Worm (Caenorhabditis elegans) whole organism, young adult: ENCODE data around the gene AC3.12.
A peak's percentile ranks its signal among the peaks of the same experiment; 100 is the strongest.

ENCODE experiments used
- B0261.1 ChIP-seq: sonication (generic microtip); optimal IDR thresholded peaks from 2 replicates; lab custom pipeline; 2016; ENCODE audit warnings: mild to moderate bottlenecking, missing genetic modification characterization, moderate library complexity, missing compliant biosample characterization
- C06A6.2 ChIP-seq: fragments of 200-800 bp; sonication (Bioruptor generic); conservative IDR thresholded peaks from 2 replicates; pipeline ENCODE4 v1.3.6; 2022; ENCODE audit warnings: missing genetic modification characterization, missing compliant biosample characterization
- D2030.7 ChIP-seq: fragments of 200-800 bp; sonication (Bioruptor generic); IDR thresholded peaks from 2 replicates; pipeline ENCODE4 v1.3.6; 2022; ENCODE audit warnings: missing genetic modification reagents, missing genetic modification characterization, missing compliant biosample characterization
- F22D6.2 ChIP-seq: sonication (generic microtip); optimal IDR thresholded peaks from 2 replicates; lab custom pipeline; 2016; ENCODE audit warnings: mild to moderate bottlenecking, missing genetic modification characterization, missing compliant biosample characterization
- F23B12.7 ChIP-seq: sonication (generic microtip); optimal IDR thresholded peaks from 2 replicates; lab custom pipeline; 2017; ENCODE audit warnings: missing genetic modification characterization, mild to moderate bottlenecking, missing compliant biosample characterization, antibody characterized with exemption, moderate library complexity; ENCODE audit not compliant: insufficient read depth
- F37B4.10 ChIP-seq: fragments of 200-800 bp; sonication (Bioruptor generic); IDR thresholded peaks from 2 replicates; pipeline ENCODE4 v1.3.6; 2022; ENCODE audit warnings: missing genetic modification characterization, missing compliant biosample characterization
- F39B2.1 ChIP-seq: fragments of 200-800 bp; sonication (Bioruptor generic); IDR thresholded peaks from 2 replicates; pipeline ENCODE4 v1.3.6; 2022; ENCODE audit warnings: missing genetic modification reagents, missing genetic modification characterization, missing compliant biosample characterization
- F57C9.4 ChIP-seq: sonication (generic microtip); optimal IDR thresholded peaks from 2 replicates; lab custom pipeline; 2017; ENCODE audit warnings: mild to moderate bottlenecking, missing genetic modification characterization, missing compliant biosample characterization
- K12H6.12 ChIP-seq: fragments of 200-800 bp; sonication (Bioruptor generic); optimal IDR thresholded peaks from 2 replicates; lab custom pipeline; 2018; ENCODE audit warnings: mild to moderate bottlenecking, missing genetic modification characterization, missing compliant biosample characterization
- T26A5.8 ChIP-seq: sonication (generic microtip); optimal IDR thresholded peaks from 2 replicates; lab custom pipeline; 2016; ENCODE audit warnings: missing genetic modification characterization, missing compliant biosample characterization
- Y53G8AR.9 ChIP-seq: fragments of 200-800 bp; sonication (Bioruptor generic); conservative IDR thresholded peaks from 2 replicates; pipeline ENCODE4 v1.3.6; 2022; ENCODE audit warnings: missing genetic modification reagents, missing genetic modification characterization, missing compliant biosample characterization
- Y79H2A.3 ChIP-seq: fragments of 200-800 bp; sonication (Bioruptor generic); conservative IDR thresholded peaks from 2 replicates; pipeline ENCODE4 v1.3.6; 2022; ENCODE audit warnings: missing genetic modification reagents, missing genetic modification characterization, missing compliant biosample characterization
- Y95B8A.8 ChIP-seq: fragments of 200-800 bp; sonication (Bioruptor generic); IDR thresholded peaks from 2 replicates; pipeline ENCODE4 v1.3.6; 2022; ENCODE audit warnings: missing genetic modification reagents, missing genetic modification characterization, missing compliant biosample characterization
- akir-1 ChIP-seq: fragments of 200-800 bp; sonication (Bioruptor generic); optimal IDR thresholded peaks from 2 replicates; lab custom pipeline; 2018; ENCODE audit warnings: mild to moderate bottlenecking, missing genetic modification characterization, moderate library complexity, missing compliant biosample characterization
- ama-1 ChIP-seq, 3 experiments: fragments of 150-350 bp in 1 of 3; sonication (generic microtip) in 2 of 3; optimal IDR thresholded peaks; 2 replicates each; lab custom pipeline; 2014 to 2018; ENCODE audit warnings: missing biosample characterization in 2 of 3, missing genetic modification characterization in 2 of 3, missing genetic modification reagents in 2 of 3
- aptf-2 ChIP-seq: fragments of 200-800 bp; sonication (Bioruptor generic); conservative IDR thresholded peaks from 2 replicates; pipeline ENCODE4 v1.3.6; 2022; ENCODE audit warnings: missing genetic modification reagents, missing genetic modification characterization, missing compliant biosample characterization
- atf-7 ChIP-seq: sonication (generic microtip); optimal IDR thresholded peaks from 2 replicates; lab custom pipeline; 2017; ENCODE audit warnings: mild to moderate bottlenecking, missing genetic modification characterization, missing compliant biosample characterization
- athp-1 ChIP-seq: sonication (generic microtip); optimal IDR thresholded peaks from 2 replicates; lab custom pipeline; 2017; ENCODE audit warnings: mild to moderate bottlenecking, missing genetic modification characterization, missing compliant biosample characterization
- attf-5 ChIP-seq: fragments of 200-800 bp; sonication (Bioruptor generic); optimal IDR thresholded peaks from 2 replicates; lab custom pipeline; 2018; ENCODE audit warnings: mild to moderate bottlenecking, missing genetic modification characterization, missing compliant biosample characterization
- attf-6 ChIP-seq: fragments of 200-800 bp; sonication (Bioruptor generic); IDR thresholded peaks from 2 replicates; pipeline ENCODE4 v1.3.6; 2022; ENCODE audit warnings: missing genetic modification reagents, missing genetic modification characterization, missing compliant biosample characterization
- ceh-100 ChIP-seq: fragments of 200-800 bp; sonication (Bioruptor generic); IDR thresholded peaks from 2 replicates; pipeline ENCODE4 v1.3.6; 2022; ENCODE audit warnings: missing genetic modification reagents, missing genetic modification characterization, missing compliant biosample characterization
- ceh-40 ChIP-seq: fragments of 200-800 bp; sonication (Bioruptor generic); IDR thresholded peaks from 2 replicates; pipeline ENCODE4 v1.3.6; 2022; ENCODE audit warnings: missing genetic modification characterization, missing compliant biosample characterization
- ceh-58 ChIP-seq: fragments of 200-800 bp; sonication (Bioruptor generic); IDR thresholded peaks from 2 replicates; pipeline ENCODE4 v1.3.6; 2022; ENCODE audit warnings: missing genetic modification characterization, missing compliant biosample characterization
- chd-7 ChIP-seq: sonication (generic microtip); optimal IDR thresholded peaks from 2 replicates; lab custom pipeline; 2016; ENCODE audit warnings: mild to moderate bottlenecking, missing genetic modification characterization, moderate library complexity, missing compliant biosample characterization
- efl-1 ChIP-seq: fragments of 150-350 bp; optimal IDR thresholded peaks from 2 replicates; lab custom pipeline; 2014; ENCODE audit warnings: missing biosample characterization, missing genetic modification reagents, missing genetic modification characterization
- egrh-3 ChIP-seq: fragments of 200-800 bp; sonication (Bioruptor generic); IDR thresholded peaks from 2 replicates; pipeline ENCODE4 v1.3.6; 2022; ENCODE audit warnings: missing genetic modification reagents, missing genetic modification characterization, missing compliant biosample characterization
- hlh-26 ChIP-seq: fragments of 200-800 bp; sonication (Bioruptor generic); conservative IDR thresholded peaks from 2 replicates; pipeline ENCODE4 v1.3.6; 2022; ENCODE audit warnings: missing genetic modification reagents, missing genetic modification characterization, missing compliant biosample characterization
- hmg-20 ChIP-seq: fragments of 200-800 bp; sonication (Bioruptor generic); IDR thresholded peaks from 2 replicates; pipeline ENCODE4 v1.3.6; 2022; ENCODE audit warnings: missing genetic modification reagents, missing genetic modification characterization, missing compliant biosample characterization
- lag-1 ChIP-seq: fragments of 200-800 bp; sonication (Bioruptor generic); IDR thresholded peaks from 2 replicates; pipeline ENCODE4 v1.3.6; 2022; ENCODE audit warnings: missing genetic modification reagents, missing genetic modification characterization, missing compliant biosample characterization
- let-526 ChIP-seq: fragments of 200-800 bp; sonication (Bioruptor generic); IDR thresholded peaks from 2 replicates; pipeline ENCODE4 v1.3.6; 2022; ENCODE audit warnings: missing genetic modification reagents, missing genetic modification characterization, missing compliant biosample characterization
- lin-54 ChIP-seq: fragments of 200-800 bp; sonication (Bioruptor generic); optimal IDR thresholded peaks from 2 replicates; lab custom pipeline; 2018; ENCODE audit warnings: mild to moderate bottlenecking, missing genetic modification characterization, missing compliant biosample characterization
- madf-8 ChIP-seq: fragments of 200-800 bp; sonication (Bioruptor generic); conservative IDR thresholded peaks from 2 replicates; pipeline ENCODE4 v1.3.6; 2022; ENCODE audit warnings: missing genetic modification reagents, missing genetic modification characterization, missing compliant biosample characterization
- nfya-1 ChIP-seq: sonication (generic microtip); optimal IDR thresholded peaks from 2 replicates; lab custom pipeline; 2017; ENCODE audit warnings: antibody characterized with exemption, missing compliant biosample characterization, missing genetic modification characterization, borderline replicate concordance; ENCODE audit not compliant: insufficient read depth
- nhr-27 ChIP-seq: fragments of 200-800 bp; sonication (Bioruptor generic); optimal IDR thresholded peaks from 2 replicates; lab custom pipeline; 2018; ENCODE audit warnings: mild to moderate bottlenecking, missing genetic modification characterization, moderate library complexity, missing compliant biosample characterization
- nhr-90 ChIP-seq: sonication (generic microtip); optimal IDR thresholded peaks from 2 replicates; lab custom pipeline; 2016; ENCODE audit warnings: missing genotype, mild to moderate bottlenecking, missing genetic modification characterization, missing compliant biosample characterization
- pbrm-1 ChIP-seq: fragments of 200-800 bp; sonication (Bioruptor generic); IDR thresholded peaks from 2 replicates; pipeline ENCODE4 v1.3.6; 2022; ENCODE audit warnings: missing genetic modification reagents, missing genetic modification characterization, missing compliant biosample characterization
- rcor-1 ChIP-seq: fragments of 200-800 bp; sonication (Bioruptor generic); IDR thresholded peaks from 2 replicates; pipeline ENCODE4 v1.3.6; 2022; ENCODE audit warnings: missing genetic modification reagents, missing genetic modification characterization, missing compliant biosample characterization
- rec-8 ChIP-seq, 2 experiments: sonication (generic microtip); optimal IDR thresholded peaks; 2 replicates each; lab custom pipeline; 2016; ENCODE audit warnings: mild to moderate bottlenecking in 2 of 2, missing genetic modification characterization in 2 of 2, missing genetic modification reagents in 2 of 2, missing genotype in 2 of 2, missing biosample characterization in 1 of 2, missing compliant biosample characterization in 1 of 2, moderate library complexity in 1 of 2
- sptf-2 ChIP-seq: fragments of 200-800 bp; sonication (Bioruptor generic); optimal IDR thresholded peaks from 2 replicates; lab custom pipeline; 2018; ENCODE audit warnings: mild to moderate bottlenecking, missing genetic modification characterization, missing compliant biosample characterization
- zim-3 ChIP-seq: sonication (generic microtip); optimal IDR thresholded peaks from 2 replicates; lab custom pipeline; 2017; ENCODE audit warnings: mild to moderate bottlenecking, missing genetic modification characterization, moderate library complexity, missing compliant biosample characterization
- ztf-18 ChIP-seq: sonication (generic microtip); optimal IDR thresholded peaks from 2 replicates; lab custom pipeline; 2016; ENCODE audit warnings: missing genotype, mild to moderate bottlenecking, missing genetic modification characterization, missing compliant biosample characterization
- ztf-3 ChIP-seq: fragments of 200-800 bp; sonication (Bioruptor generic); optimal IDR thresholded peaks from 2 replicates; lab custom pipeline; 2018; ENCODE audit warnings: mild to moderate bottlenecking, missing genetic modification characterization, missing compliant biosample characterization

The AC3.12 gene

ce11 chrV:10421802-10422201, 42.6 kb upstream of the AC3.12 start, which contains the start of gene col-13:
TSS of gene col-13 (minus strand) at chrV:10421902.
- TF ChIP-seq hmg-20 (GFP tag; lab: Robert Waterston, UW), result no peak
- TF ChIP-seq F23B12.7 (tag; lab: Kevin White, UChicago), result no peak
- no peak for TF ChIP-seq F57C9.4
- TF ChIP-seq attf-6 (GFP tag; lab: Robert Waterston, UW), result no peak
- TF ChIP-seq ceh-100 (GFP tag; lab: Robert Waterston, UW), result no peak
- TF ChIP-seq F22D6.2, result no peak
- TF ChIP-seq Y95B8A.8 (GFP tag; lab: Robert Waterston, UW), result no peak
- no peak for TF ChIP-seq nhr-27 (tag; lab: Kevin White, UChicago)
- TF ChIP-seq sptf-2, result no peak
- no peak for TF ChIP-seq F39B2.1 (GFP tag; lab: Robert Waterston, UW)
- TF ChIP-seq nhr-90 (tag; lab: Kevin White, UChicago), result no peak
- no peak for TF ChIP-seq Y79H2A.3 (GFP tag; lab: Robert Waterston, UW)
- TF ChIP-seq T26A5.8 (tag; lab: Kevin White, UChicago), result no peak
- TF ChIP-seq efl-1 (GFP tag; lab: Kevin White, UChicago), result no peak
- TF ChIP-seq ceh-58 (GFP tag; lab: Robert Waterston, UW), result no peak
- no peak for TF ChIP-seq athp-1 (tag; lab: Kevin White, UChicago)
- no peak for TF ChIP-seq attf-5 (GFP tag; lab: Kevin White, UChicago)
- TF ChIP-seq madf-8 (GFP tag; lab: Robert Waterston, UW), result no peak
- no peak for TF ChIP-seq F37B4.10 (GFP tag; lab: Robert Waterston, UW)
- no peak for TF ChIP-seq B0261.1 (tag; lab: Kevin White, UChicago)

ce11 chrV:10420843-10421242, 41.6 kb upstream of the AC3.12 start:
- peak; percentile 94; the same call in 1 of the 2 replicates for TF ChIP-seq egrh-3 (GFP tag; lab: Robert Waterston, UW)

ce11 chrV:10418961-10419360, 39.8 kb upstream of the AC3.12 start, which contains the start of gene F15H10.5:
TSS of gene F15H10.5 (minus strand) at chrV:10419061.
- TF ChIP-seq K12H6.12 (tag; lab: Kevin White, UChicago) (no peak), ceh-40 (GFP tag; lab: Robert Waterston, UW) (no peak), aptf-2 (GFP tag; lab: Robert Waterston, UW) (no peak), lag-1 (GFP tag; lab: Robert Waterston, UW) (no peak), F37B4.10 (GFP tag; lab: Robert Waterston, UW) (no peak), ztf-3 (no peak), efl-1 (GFP tag; lab: Kevin White, UChicago) (no peak), zim-3 (tag; lab: Kevin White, UChicago) (no peak), rcor-1 (no peak), F39B2.1 (GFP tag; lab: Robert Waterston, UW) (no peak), lin-54 (GFP tag; lab: Kevin White, UChicago) (no peak), pbrm-1 (GFP tag; lab: Robert Waterston, UW) (no peak), egrh-3 (GFP tag; lab: Robert Waterston, UW) (no peak), C06A6.2 (GFP tag; lab: Robert Waterston, UW) (no peak), ama-1 (optimal IDR thresholded peaks at IDR 0.05; lab: Kevin White, UChicago) (no peak), ama-1 (GFP tag; optimal IDR thresholded peaks at IDR 0.05; lab: Kevin White, UChicago) (no peak), F23B12.7 (tag; lab: Kevin White, UChicago) (no peak), ztf-18 (tag; lab: Kevin White, UChicago) (no peak)

ce11 chrV:10416925-10417324, 37.7 kb upstream of the AC3.12 start, which contains the start of gene F15H10.10:
TSS of gene F15H10.10 (minus strand) at chrV:10417025.
- TF ChIP-seq akir-1 (GFP tag; lab: Kevin White, UChicago) (no peak), D2030.7 (GFP tag; lab: Robert Waterston, UW) (no peak), ceh-58 (GFP tag; lab: Robert Waterston, UW) (no peak), athp-1 (tag; lab: Kevin White, UChicago) (no peak), rec-8 (tag; optimal IDR thresholded peaks at IDR 0.05; lab: Kevin White, UChicago) (no peak), nfya-1 (no peak), let-526 (no peak), Y53G8AR.9 (no peak), chd-7 (tag; lab: Kevin White, UChicago) (no peak), hlh-26 (no peak), nhr-90 (tag; lab: Kevin White, UChicago) (no peak), atf-7 (tag; lab: Kevin White, UChicago) (no peak)
